Fruit fly (Drosophila melanogaster) whole organism, embryonic: ENCODE data around the gene Eig71Ej.

ENCODE experiments used
- Antp ChIP-seq: fragments of 200-800 bp; sonication (Bioruptor generic); optimal IDR thresholded peaks from 3 replicates; lab custom pipeline; 2016; ENCODE audit warnings: missing biosample characterization, missing genetic modification characterization
- Atf-2 ChIP-seq: fragments of 200-800 bp; sonication (Bioruptor generic); optimal IDR thresholded peaks from 2 replicates; lab custom pipeline; 2016; ENCODE audit warnings: missing biosample characterization, missing genetic modification characterization
- B-H1 ChIP-seq: fragments of 200-800 bp; sonication (Bioruptor generic); IDR thresholded peaks from 3 replicates; pipeline ENCODE4 v1.3.6; 2022; ENCODE audit warnings: missing biosample characterization, missing genetic modification characterization
- CG1024 ChIP-seq: fragments of 200-800 bp; sonication (Bioruptor generic); IDR thresholded peaks from 2 replicates; pipeline ENCODE4 v1.3.6; 2022; ENCODE audit warnings: missing biosample characterization, missing genetic modification characterization
- CG10462 ChIP-seq: fragments of 200-800 bp; sonication (Bioruptor generic); optimal IDR thresholded peaks from 2 replicates; lab custom pipeline; 2016; ENCODE audit warnings: missing biosample characterization, missing genetic modification characterization
- CG11085 ChIP-seq: fragments of 200-800 bp; sonication (Bioruptor generic); IDR thresholded peaks from 2 replicates; pipeline ENCODE4 v1.3.6; 2022; ENCODE audit warnings: missing biosample characterization, missing genetic modification characterization
- CG11398 ChIP-seq: fragments of 200-800 bp; sonication (Bioruptor generic); optimal IDR thresholded peaks from 2 replicates; lab custom pipeline; 2016; ENCODE audit warnings: missing biosample characterization, missing genetic modification characterization
- CG12104 ChIP-seq: fragments of 200-800 bp; sonication (Bioruptor generic); optimal IDR thresholded peaks from 3 replicates; lab custom pipeline; 2016; ENCODE audit warnings: missing biosample characterization, missing genetic modification characterization
- CG13287 ChIP-seq: fragments of 200-800 bp; sonication (Bioruptor generic); IDR thresholded peaks from 2 replicates; pipeline ENCODE4 v1.3.6; 2022; ENCODE audit warnings: missing biosample characterization, missing genetic modification characterization; ENCODE audit not compliant: partially characterized antibody
- CG13296 ChIP-seq: fragments of 200-800 bp; sonication (Bioruptor generic); optimal IDR thresholded peaks from 3 replicates; lab custom pipeline; 2018; ENCODE audit warnings: missing biosample characterization, mild to moderate bottlenecking, missing genetic modification characterization
- CG17361 ChIP-seq: fragments of 200-800 bp; sonication (Bioruptor generic); IDR thresholded peaks from 3 replicates; pipeline ENCODE4 v1.3.6; 2022; ENCODE audit warnings: missing biosample characterization, missing genetic modification characterization
- CG17612 ChIP-seq: fragments of 200-800 bp; sonication (Bioruptor generic); IDR thresholded peaks from 2 replicates; pipeline ENCODE4 v1.3.6; 2022; ENCODE audit warnings: missing biosample characterization, missing genetic modification characterization
- CG33213 ChIP-seq: fragments of 200-800 bp; sonication (Bioruptor generic); optimal IDR thresholded peaks from 3 replicates; lab custom pipeline; 2016; ENCODE audit warnings: missing biosample characterization, missing genetic modification characterization
- CG4328 ChIP-seq: fragments of 200-800 bp; sonication (Bioruptor generic); optimal IDR thresholded peaks from 3 replicates; lab custom pipeline; 2017; ENCODE audit warnings: missing biosample characterization, missing genetic modification reagents, missing genetic modification characterization
- CG4404 ChIP-seq: fragments of 200-800 bp; sonication (Bioruptor generic); IDR thresholded peaks from 2 replicates; pipeline ENCODE4 v1.3.6; 2022; ENCODE audit warnings: missing biosample characterization, missing genetic modification characterization
- CG5953 ChIP-seq: fragments of 200-800 bp; sonication (Bioruptor generic); IDR thresholded peaks from 2 replicates; pipeline ENCODE4 v1.3.6; 2022; ENCODE audit warnings: missing biosample characterization, missing genetic modification characterization
- CG8765 ChIP-seq: fragments of 200-800 bp; sonication (Bioruptor generic); IDR thresholded peaks from 2 replicates; pipeline ENCODE4 v1.3.6; 2022; ENCODE audit warnings: missing biosample characterization, missing genetic modification characterization
- Dek ChIP-seq: fragments of 200-800 bp; sonication (Bioruptor generic); optimal IDR thresholded peaks from 3 replicates; lab custom pipeline; 2019; ENCODE audit warnings: missing biosample characterization, mild to moderate bottlenecking, missing genetic modification characterization, moderate library complexity
- Doc3 ChIP-seq: fragments of 200-800 bp; sonication (Bioruptor generic); IDR thresholded peaks from 3 replicates; pipeline ENCODE4 v1.3.6; 2022; ENCODE audit warnings: missing biosample characterization, missing genetic modification characterization; ENCODE audit not compliant: partially characterized antibody
- Fer3 ChIP-seq: fragments of 200-800 bp; sonication (Bioruptor generic); optimal IDR thresholded peaks from 2 replicates; lab custom pipeline; 2018; ENCODE audit warnings: missing biosample characterization, mild to moderate bottlenecking, missing genetic modification characterization, moderate library complexity
- Gsc ChIP-seq: fragments of 200-800 bp; sonication (Bioruptor generic); IDR thresholded peaks from 2 replicates; pipeline ENCODE4 v1.3.6; 2022; ENCODE audit warnings: missing biosample characterization, missing genetic modification characterization
- Lim3 ChIP-seq: fragments of 200-800 bp; sonication (Bioruptor generic); IDR thresholded peaks from 2 replicates; pipeline ENCODE4 v1.3.6; 2022; ENCODE audit warnings: missing biosample characterization, missing genetic modification characterization
- NK7.1 ChIP-seq: fragments of 200-800 bp; sonication (Bioruptor generic); optimal IDR thresholded peaks from 3 replicates; lab custom pipeline; 2016; ENCODE audit warnings: missing biosample characterization, missing genetic modification characterization
- Nf-YA ChIP-seq: fragments of 200-800 bp; sonication (Bioruptor generic); IDR thresholded peaks from 2 replicates; pipeline ENCODE4 v1.3.6; 2022; ENCODE audit warnings: missing biosample characterization, missing genetic modification characterization
- NfI ChIP-seq: fragments of 200-800 bp; sonication (Bioruptor generic); optimal IDR thresholded peaks from 3 replicates; lab custom pipeline; 2018; ENCODE audit warnings: missing biosample characterization, mild to moderate bottlenecking, missing genetic modification characterization, moderate library complexity
- Oli ChIP-seq: fragments of 200-800 bp; sonication (Bioruptor generic); optimal IDR thresholded peaks from 2 replicates; lab custom pipeline; 2018; ENCODE audit warnings: missing biosample characterization, mild to moderate bottlenecking, missing genetic modification characterization, moderate library complexity
- PHDP ChIP-seq: fragments of 200-800 bp; sonication (Bioruptor generic); optimal IDR thresholded peaks from 3 replicates; lab custom pipeline; 2018; ENCODE audit warnings: missing biosample characterization, mild to moderate bottlenecking, missing genetic modification characterization, moderate library complexity
- Scr ChIP-seq: fragments of 200-800 bp; sonication (Bioruptor generic); IDR thresholded peaks from 2 replicates; pipeline ENCODE4 v1.3.6; 2022; ENCODE audit warnings: missing biosample characterization, missing genetic modification characterization; ENCODE audit not compliant: partially characterized antibody
- Spps ChIP-seq: fragments of 200-800 bp; sonication (Bioruptor generic); optimal IDR thresholded peaks from 2 replicates; lab custom pipeline; 2018; ENCODE audit warnings: missing biosample characterization, mild to moderate bottlenecking, missing genetic modification characterization
- Taf1 ChIP-seq: fragments of 200-800 bp; sonication (Bioruptor generic); IDR thresholded peaks from 2 replicates; pipeline ENCODE4 v1.3.6; 2022; ENCODE audit warnings: missing biosample characterization, missing genetic modification characterization
- ac ChIP-seq: fragments of 200-800 bp; sonication (Bioruptor generic); optimal IDR thresholded peaks from 3 replicates; lab custom pipeline; 2017; ENCODE audit warnings: missing biosample characterization, mild to moderate bottlenecking, missing genetic modification characterization
- ap ChIP-seq: fragments of 200-800 bp; sonication (Bioruptor generic); IDR thresholded peaks from 2 replicates; pipeline ENCODE4 v1.3.6; 2022; ENCODE audit warnings: missing biosample characterization, missing genetic modification characterization
- bbx ChIP-seq: fragments of 200-800 bp; sonication (Bioruptor generic); IDR thresholded peaks from 2 replicates; pipeline ENCODE4 v1.3.6; 2022; ENCODE audit warnings: missing biosample characterization, missing genetic modification characterization; ENCODE audit not compliant: partially characterized antibody
- cato ChIP-seq: fragments of 200-800 bp; sonication (Bioruptor generic); optimal IDR thresholded peaks from 2 replicates; lab custom pipeline; 2016; ENCODE audit warnings: missing biosample characterization, missing genetic modification characterization, borderline replicate concordance
- croc ChIP-seq: fragments of 200-800 bp; sonication (Bioruptor generic); conservative IDR thresholded peaks from 3 replicates; pipeline ENCODE4 v1.3.6; 2022; ENCODE audit warnings: missing biosample characterization, missing genetic modification characterization
- dimm ChIP-seq: fragments of 200-800 bp; sonication (Bioruptor generic); IDR thresholded peaks from 2 replicates; pipeline ENCODE4 v1.3.6; 2022; ENCODE audit warnings: missing biosample characterization, missing genetic modification characterization
- gem ChIP-seq: fragments of 200-800 bp; sonication (Bioruptor generic); optimal IDR thresholded peaks from 2 replicates; lab custom pipeline; 2019; ENCODE audit warnings: missing biosample characterization, mild to moderate bottlenecking, missing genetic modification characterization, moderate library complexity
- gsb-n ChIP-seq: fragments of 200-800 bp; sonication (Bioruptor generic); optimal IDR thresholded peaks from 3 replicates; lab custom pipeline; 2018; ENCODE audit warnings: missing biosample characterization, mild to moderate bottlenecking, missing genetic modification characterization
- ind ChIP-seq: fragments of 200-800 bp; sonication (Bioruptor generic); optimal IDR thresholded peaks from 3 replicates; lab custom pipeline; 2016; ENCODE audit warnings: missing biosample characterization, missing genetic modification characterization
- kni ChIP-seq: fragments of 200-800 bp; sonication (Bioruptor generic); optimal IDR thresholded peaks from 3 replicates; lab custom pipeline; 2017; ENCODE audit warnings: mild to moderate bottlenecking, missing biosample characterization, missing genetic modification reagents, missing genetic modification characterization
- oc ChIP-seq: fragments of 200-800 bp; sonication (Bioruptor generic); optimal IDR thresholded peaks from 2 replicates; lab custom pipeline; 2018; ENCODE audit warnings: missing biosample characterization, mild to moderate bottlenecking, missing genetic modification characterization, moderate library complexity
- odd ChIP-seq: fragments of 200-800 bp; sonication (Bioruptor generic); optimal IDR thresholded peaks from 2 replicates; lab custom pipeline; 2017; ENCODE audit warnings: missing biosample characterization, mild to moderate bottlenecking, missing genetic modification characterization
- org-1 ChIP-seq: fragments of 200-800 bp; sonication (Bioruptor generic); optimal IDR thresholded peaks from 2 replicates; lab custom pipeline; 2017; ENCODE audit warnings: missing biosample characterization, missing genetic modification characterization
- pb ChIP-seq: fragments of 200-800 bp; sonication (Bioruptor generic); optimal IDR thresholded peaks from 3 replicates; lab custom pipeline; 2016; ENCODE audit warnings: missing biosample characterization, missing genetic modification characterization
- pros ChIP-seq: fragments of 200-800 bp; sonication (Bioruptor generic); optimal IDR thresholded peaks from 3 replicates; lab custom pipeline; 2019; ENCODE audit warnings: missing biosample characterization, mild to moderate bottlenecking, missing genetic modification characterization, moderate library complexity
- ro ChIP-seq: fragments of 200-800 bp; sonication (Bioruptor generic); IDR thresholded peaks from 2 replicates; pipeline ENCODE4 v1.3.6; 2022; ENCODE audit warnings: missing biosample characterization, missing genetic modification characterization
- tna ChIP-seq: fragments of 200-800 bp; sonication (Bioruptor generic); IDR thresholded peaks from 2 replicates; pipeline ENCODE4 v1.3.6; 2022; ENCODE audit warnings: missing biosample characterization, missing genetic modification characterization; ENCODE audit not compliant: partially characterized antibody
- unc-4 ChIP-seq: fragments of 200-800 bp; sonication (Bioruptor generic); IDR thresholded peaks from 2 replicates; pipeline ENCODE4 v1.3.6; 2022; ENCODE audit warnings: missing biosample characterization, missing genetic modification characterization; ENCODE audit not compliant: partially characterized antibody
- vvl ChIP-seq: fragments of 200-800 bp; sonication (Bioruptor generic); IDR thresholded peaks from 2 replicates; pipeline ENCODE4 v1.3.6; 2022; ENCODE audit warnings: missing biosample characterization, missing genetic modification characterization

Eig71Ej gene

DNA sequence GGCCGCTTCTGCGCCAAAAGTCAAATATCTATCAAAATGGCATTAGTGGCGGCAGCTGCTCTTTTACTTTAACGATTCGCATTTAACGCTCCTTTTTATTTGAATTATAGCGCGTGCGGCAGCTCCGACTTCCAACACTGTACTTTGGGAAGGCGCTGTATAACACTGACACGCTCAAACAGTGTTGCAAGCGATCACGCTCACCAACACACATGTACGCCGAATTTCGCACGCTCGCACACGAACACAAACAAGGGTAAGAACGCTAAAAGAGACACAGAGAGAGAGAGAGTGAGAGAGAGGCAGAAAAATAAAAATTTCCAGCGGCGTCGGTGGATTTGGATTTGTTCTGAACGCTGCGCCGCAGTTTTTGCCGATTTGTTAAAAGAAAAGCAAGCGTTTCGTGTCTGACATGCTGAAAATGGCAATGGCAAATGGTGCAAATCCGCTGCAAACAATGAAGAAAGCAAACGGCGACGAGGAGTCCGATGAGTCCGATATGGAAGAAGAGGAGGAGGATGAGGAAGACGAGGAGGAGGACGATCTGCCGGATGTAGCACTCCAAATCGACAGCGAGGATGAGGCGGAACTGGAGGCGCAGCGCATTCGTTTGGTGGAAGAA, 41.1 kb downstream of the Eig71Ej start, which contains the start of gene Phs (continued):
- TF ChIP-seq Gsc, result no peak
- TF ChIP-seq Doc3 (GFP tag; lab: Robert Waterston, UW), result no peak
- peak; percentile 88 for TF ChIP-seq vvl (GFP tag; lab: Robert Waterston, UW)
- peak; percentile 12 for TF ChIP-seq Dek (tag; lab: Kevin White, UChicago)
- peak; percentile 88 for TF ChIP-seq CG11085 (GFP tag; lab: Robert Waterston, UW)
- TF ChIP-seq pros (GFP tag; lab: Kevin White, UChicago), result no peak
- peak; percentile 53 for TF ChIP-seq CG13296 (GFP tag; lab: Kevin White, UChicago)
- TF ChIP-seq CG5953, result peak; percentile 65
- peak; percentile 96 for TF ChIP-seq gsb-n (tag; lab: Kevin White, UChicago)
- TF ChIP-seq Antp (GFP tag; lab: Kevin White, UChicago), result peak; percentile 93
- 0 out of 2 replicates have a peak, but pooled peaks have one; percentile 24 for TF ChIP-seq dimm
- TF ChIP-seq oc (tag; lab: Kevin White, UChicago), result peak; percentile 23
- TF ChIP-seq cato (GFP tag; lab: Kevin White, UChicago), result peak; percentile 59
- peak; percentile 58 for TF ChIP-seq kni (GFP tag; lab: Kevin White, UChicago)
- TF ChIP-seq gem (tag; lab: Kevin White, UChicago), result peak; percentile 29
- no peak for TF ChIP-seq tna (GFP tag; lab: Robert Waterston, UW)
- TF ChIP-seq ap (GFP tag; lab: Robert Waterston, UW), result peak; percentile 68
- 0 out of 2 replicates have a peak, but pooled peaks have one; percentile 6 for TF ChIP-seq Nf-YA (GFP tag; lab: Robert Waterston, UW)
- peak; percentile 92 for TF ChIP-seq CG33213
- peak; percentile 70 for TF ChIP-seq CG1024 (GFP tag; lab: Robert Waterston, UW)
- no peak for TF ChIP-seq B-H1 (GFP tag; lab: Robert Waterston, UW)
- TF ChIP-seq croc (GFP tag; lab: Robert Waterston, UW), result peak; percentile 54
- peak; percentile 50; the same call in 1 of the 3 replicates for TF ChIP-seq CG17361 (GFP tag; lab: Robert Waterston, UW)
- TF ChIP-seq NK7.1 (GFP tag; lab: Kevin White, UChicago), result peak; percentile 80
- peak; percentile 75 for TF ChIP-seq CG4404 (GFP tag; lab: Robert Waterston, UW)
- peak; percentile 69 for TF ChIP-seq bbx (GFP tag; lab: Robert Waterston, UW)
- TF ChIP-seq CG8765 (GFP tag; lab: Robert Waterston, UW), result no peak
- TF ChIP-seq CG12104 (GFP tag; lab: Kevin White, UChicago), result peak; percentile 22
- TF ChIP-seq org-1, result peak; percentile 70
- TF ChIP-seq Scr, result peak; percentile 48
- TF ChIP-seq Oli, result peak; percentile 9
- TF ChIP-seq unc-4, result 0 out of 2 replicates have a peak, but pooled peaks have one; percentile 28
- TF ChIP-seq Atf-2 (GFP tag; lab: Kevin White, UChicago), result peak; percentile 73
- TF ChIP-seq CG10462, result peak; percentile 19
- no peak; the same call in 1 of the 2 replicates for TF ChIP-seq ro
- TF ChIP-seq NfI (GFP tag; lab: Kevin White, UChicago), result peak; percentile 88
- TF ChIP-seq Lim3 (GFP tag; lab: Robert Waterston, UW), result no peak
- peak; percentile 67 for TF ChIP-seq Fer3
- TF ChIP-seq PHDP (tag; lab: Kevin White, UChicago), result peak; percentile 48
- TF ChIP-seq pb (GFP tag; lab: Kevin White, UChicago), result peak; percentile 80
- TF ChIP-seq odd (GFP tag; lab: Kevin White, UChicago), result no peak
- peak; percentile 88 for TF ChIP-seq ind
- no peak for TF ChIP-seq Spps (tag; lab: Kevin White, UChicago)
- peak; percentile 51 for TF ChIP-seq CG4328 (GFP tag; lab: Kevin White, UChicago)
- TF ChIP-seq ac (GFP tag; lab: Kevin White, UChicago), result peak; percentile 36
- TF ChIP-seq Taf1 (GFP tag; lab: Robert Waterston, UW), result no peak
- TF ChIP-seq CG17612 (GFP tag; lab: Robert Waterston, UW), result peak; percentile 53; the same call in 1 of the 2 replicates
- TF ChIP-seq CG11398, result peak; percentile 70
- peak; percentile 69 for TF ChIP-seq CG13287
